Fruit fly (Drosophila melanogaster) whole organism, wandering third instar larva: Measurements from ENCODE around the gene Jon74E.

Experiments used
- Sp1 ChIP-seq: fragments of 200-800 bp; sonication (Bioruptor generic); optimal IDR thresholded peaks from 3 replicates; lab custom pipeline; 2019; ENCODE audit warnings: missing biosample characterization, mild to moderate bottlenecking, missing genetic modification characterization, moderate library complexity
- ey ChIP-seq: fragments of 200-800 bp; sonication (Bioruptor generic); optimal IDR thresholded peaks from 2 replicates; lab custom pipeline; 2016; ENCODE audit warnings: missing biosample characterization, missing genetic modification characterization
- h ChIP-seq: fragments of 200-800 bp; sonication (Bioruptor generic); optimal IDR thresholded peaks from 3 replicates; lab custom pipeline; 2016; ENCODE audit warnings: missing biosample characterization, mild to moderate bottlenecking, missing genetic modification characterization
- pan ChIP-seq: fragments of >200 bp; optimal IDR thresholded peaks from 2 replicates; lab custom pipeline; 2017
- psq ChIP-seq: fragments of 200-800 bp; sonication (Bioruptor generic); optimal IDR thresholded peaks from 3 replicates; lab custom pipeline; 2017; ENCODE audit warnings: missing biosample characterization, mild to moderate bottlenecking, missing genetic modification characterization, moderate library complexity

- TF ChIP-seq Sp1 (GFP tag; lab: Kevin White, UChicago) = no peak
- no peak for TF ChIP-seq ey (GFP tag; lab: Kevin White, UChicago)
- no peak for TF ChIP-seq psq (GFP tag; lab: Kevin White, UChicago)
- TF ChIP-seq pan (lab: Kevin White, UChicago) = no peak
- no peak for TF ChIP-seq h (GFP tag; lab: Kevin White, UChicago)
Observed at dm6 chr3L:17538907-17539306, 10.0 kb downstream of the Jon74E start.
